Worm (Caenorhabditis elegans) whole organism, late embryonic: ENCODE measurements around the gene dop-5.
A peak's percentile ranks its signal among the peaks of the same experiment; 100 is the strongest.

Experiments
- C08G9.2 ChIP-seq: sonication (generic microtip); optimal IDR thresholded peaks from 2 replicates; lab custom pipeline; 2016; ENCODE audit warnings: mild to moderate bottlenecking, missing genetic modification characterization, moderate library complexity, missing compliant biosample characterization
- F13H6.1 ChIP-seq: sonication (generic microtip); optimal IDR thresholded peaks from 2 replicates; lab custom pipeline; 2016; ENCODE audit warnings: missing genetic modification characterization, missing compliant biosample characterization
- K02D7.2 ChIP-seq: sonication (generic microtip); optimal IDR thresholded peaks from 2 replicates; lab custom pipeline; 2017; ENCODE audit warnings: mild to moderate bottlenecking, missing genetic modification characterization, missing compliant biosample characterization
- K09A11.1 ChIP-seq: sonication (generic microtip); optimal IDR thresholded peaks from 2 replicates; lab custom pipeline; 2017; ENCODE audit warnings: antibody characterized with exemption, mild to moderate bottlenecking, missing genetic modification characterization, missing compliant biosample characterization; ENCODE audit not compliant: insufficient read depth
- T23F11.4 ChIP-seq: fragments of 200-800 bp; sonication (Bioruptor generic); optimal IDR thresholded peaks from 2 replicates; lab custom pipeline; 2018; ENCODE audit warnings: mild to moderate bottlenecking, missing genetic modification characterization, missing compliant biosample characterization
- Y22D7AL.16 ChIP-seq: sonication (generic microtip); optimal IDR thresholded peaks from 2 replicates; lab custom pipeline; 2016; ENCODE audit warnings: missing genetic modification characterization, missing compliant biosample characterization
- ceh-14 ChIP-seq: sonication (generic microtip); optimal IDR thresholded peaks from 2 replicates; lab custom pipeline; 2016; ENCODE audit warnings: missing genotype, missing genetic modification characterization, missing compliant biosample characterization
- ceh-19 ChIP-seq: fragments of 200-800 bp; sonication (Bioruptor generic); optimal IDR thresholded peaks from 2 replicates; lab custom pipeline; 2018; ENCODE audit warnings: mild to moderate bottlenecking, missing genetic modification characterization, missing compliant biosample characterization
- ceh-22 ChIP-seq: sonication (generic microtip); optimal IDR thresholded peaks from 2 replicates; lab custom pipeline; 2017; ENCODE audit warnings: missing biosample characterization, missing genetic modification characterization
- ceh-24 ChIP-seq: sonication (generic microtip); optimal IDR thresholded peaks from 2 replicates; lab custom pipeline; 2016; ENCODE audit warnings: mild to moderate bottlenecking, missing genetic modification characterization, missing compliant biosample characterization
- ceh-30 ChIP-seq: fragments of 150-350 bp; optimal IDR thresholded peaks from 2 replicates; lab custom pipeline; 2014; ENCODE audit warnings: missing biosample characterization, missing genetic modification characterization
- ceh-31 ChIP-seq: sonication (generic microtip); optimal IDR thresholded peaks from 2 replicates; lab custom pipeline; 2016; ENCODE audit warnings: missing genetic modification characterization, missing compliant biosample characterization
- ceh-34 ChIP-seq: sonication (generic microtip); optimal IDR thresholded peaks from 2 replicates; lab custom pipeline; 2016; ENCODE audit warnings: mild to moderate bottlenecking, missing genetic modification characterization, missing compliant biosample characterization
- ceh-45 ChIP-seq: fragments of 200-800 bp; sonication (Bioruptor generic); IDR thresholded peaks from 2 replicates; pipeline ENCODE4 v1.3.6; 2022; ENCODE audit warnings: missing genetic modification reagents, missing genetic modification characterization, missing compliant biosample characterization
- ceh-48 ChIP-seq: sonication (generic microtip); optimal IDR thresholded peaks from 2 replicates; lab custom pipeline; 2016; ENCODE audit warnings: missing genetic modification characterization, inconsistent platforms, missing compliant biosample characterization
- che-1 ChIP-seq: sonication (generic microtip); optimal IDR thresholded peaks from 2 replicates; lab custom pipeline; 2016; ENCODE audit warnings: mild to moderate bottlenecking, missing genetic modification characterization, missing compliant biosample characterization
- dmd-4 ChIP-seq: sonication (generic microtip); optimal IDR thresholded peaks from 2 replicates; lab custom pipeline; 2016; ENCODE audit warnings: borderline replicate concordance, missing genetic modification characterization, missing compliant biosample characterization
- dve-1 ChIP-seq: sonication (generic microtip); optimal IDR thresholded peaks from 2 replicates; lab custom pipeline; 2017; ENCODE audit warnings: antibody characterized with exemption, mild to moderate bottlenecking, missing genetic modification characterization, missing compliant biosample characterization
- elt-2 ChIP-seq: sonication (generic microtip); optimal IDR thresholded peaks from 2 replicates; lab custom pipeline; 2016; ENCODE audit warnings: missing genetic modification reagents, missing genetic modification characterization, missing compliant biosample characterization
- elt-4 ChIP-seq: sonication (generic microtip); optimal IDR thresholded peaks from 2 replicates; lab custom pipeline; 2016; ENCODE audit warnings: missing genetic modification characterization, missing compliant biosample characterization
- ets-4 ChIP-seq: sonication (generic microtip); optimal IDR thresholded peaks from 2 replicates; lab custom pipeline; 2016; ENCODE audit warnings: missing genetic modification characterization, missing compliant biosample characterization
- eyg-1 ChIP-seq: sonication (generic microtip); optimal IDR thresholded peaks from 2 replicates; lab custom pipeline; 2016; ENCODE audit warnings: missing genotype, missing genetic modification characterization, missing compliant biosample characterization
- fax-1 ChIP-seq: sonication (generic microtip); optimal IDR thresholded peaks from 2 replicates; lab custom pipeline; 2016; ENCODE audit warnings: missing genotype, missing genetic modification characterization, missing compliant biosample characterization
- fkh-10 ChIP-seq: fragments of 150-350 bp; optimal IDR thresholded peaks from 2 replicates; lab custom pipeline; 2014; ENCODE audit warnings: missing biosample characterization, missing genetic modification reagents, missing genetic modification characterization
- fkh-6 ChIP-seq: sonication (generic microtip); optimal IDR thresholded peaks from 2 replicates; lab custom pipeline; 2016; ENCODE audit warnings: missing genetic modification characterization, missing compliant biosample characterization
- gmeb-2 ChIP-seq: sonication (generic microtip); optimal IDR thresholded peaks from 2 replicates; lab custom pipeline; 2016; ENCODE audit warnings: missing genetic modification characterization, inconsistent platforms, missing compliant biosample characterization
- hlh-15 ChIP-seq: sonication (generic microtip); optimal IDR thresholded peaks from 2 replicates; lab custom pipeline; 2016; ENCODE audit warnings: missing genetic modification characterization, missing compliant biosample characterization
- hlh-30 ChIP-seq: sonication (generic microtip); optimal IDR thresholded peaks from 2 replicates; lab custom pipeline; 2017; ENCODE audit warnings: antibody characterized with exemption, missing genetic modification characterization, missing compliant biosample characterization; ENCODE audit not compliant: insufficient read depth
- hlh-6 ChIP-seq: sonication (generic microtip); optimal IDR thresholded peaks from 2 replicates; lab custom pipeline; 2016; ENCODE audit warnings: missing genotype, missing genetic modification characterization, missing compliant biosample characterization
- lim-6 ChIP-seq: sonication (generic microtip); optimal IDR thresholded peaks from 2 replicates; lab custom pipeline; 2016; ENCODE audit warnings: missing genetic modification characterization, missing compliant biosample characterization
- madf-2 ChIP-seq: sonication (generic microtip); optimal IDR thresholded peaks from 2 replicates; lab custom pipeline; 2017; ENCODE audit warnings: missing genetic modification characterization, missing compliant biosample characterization
- mec-3 ChIP-seq: sonication (generic microtip); optimal IDR thresholded peaks from 2 replicates; lab custom pipeline; 2016; ENCODE audit warnings: borderline replicate concordance, missing genetic modification characterization, missing compliant biosample characterization
- nfya-1 ChIP-seq: sonication (generic microtip); optimal IDR thresholded peaks from 2 replicates; lab custom pipeline; 2017; ENCODE audit warnings: missing genetic modification characterization, mild to moderate bottlenecking, missing compliant biosample characterization, antibody characterized with exemption, moderate library complexity
- nhr-11 ChIP-seq: fragments of 150-350 bp; optimal IDR thresholded peaks from 2 replicates; lab custom pipeline; 2014; ENCODE audit warnings: missing biosample characterization, missing genetic modification characterization
- nhr-232 ChIP-seq: sonication (generic microtip); optimal IDR thresholded peaks from 2 replicates; lab custom pipeline; 2016; ENCODE audit warnings: missing genetic modification characterization, missing compliant biosample characterization
- npax-4 ChIP-seq: sonication (generic microtip); optimal IDR thresholded peaks from 2 replicates; lab custom pipeline; 2016; ENCODE audit warnings: missing genetic modification characterization, missing compliant biosample characterization
- odd-2 ChIP-seq: sonication (generic microtip); optimal IDR thresholded peaks from 2 replicates; lab custom pipeline; 2017; ENCODE audit warnings: antibody characterized with exemption, mild to moderate bottlenecking, missing genetic modification characterization, missing compliant biosample characterization
- pag-3 ChIP-seq: sonication (generic microtip); optimal IDR thresholded peaks from 2 replicates; lab custom pipeline; 2016; ENCODE audit warnings: missing compliant biosample characterization, missing genetic modification characterization, borderline replicate concordance
- pat-9 ChIP-seq: fragments of 200-800 bp; sonication (Bioruptor generic); optimal IDR thresholded peaks from 2 replicates; lab custom pipeline; 2018; ENCODE audit warnings: mild to moderate bottlenecking, missing genetic modification characterization, moderate library complexity, missing compliant biosample characterization
- pha-2 ChIP-seq: sonication (generic microtip); optimal IDR thresholded peaks from 2 replicates; lab custom pipeline; 2017; ENCODE audit warnings: mild to moderate bottlenecking, missing genetic modification characterization, missing compliant biosample characterization
- pha-4 ChIP-seq: fragments of 150-350 bp; optimal IDR thresholded peaks from 2 replicates; lab custom pipeline; 2018; ENCODE audit warnings: missing biosample characterization, missing genetic modification reagents, missing genetic modification characterization
- pros-1 ChIP-seq: fragments of 150-350 bp; optimal IDR thresholded peaks from 2 replicates; lab custom pipeline; 2014; ENCODE audit warnings: missing biosample characterization, missing genetic modification reagents, missing genetic modification characterization
- rnt-1 ChIP-seq: sonication (generic microtip); optimal IDR thresholded peaks from 2 replicates; lab custom pipeline; 2016; ENCODE audit warnings: missing genetic modification characterization, missing compliant biosample characterization
- sdc-2 ChIP-seq: sonication (generic microtip); optimal IDR thresholded peaks from 2 replicates; lab custom pipeline; 2016; ENCODE audit warnings: missing genotype, missing genetic modification characterization, missing compliant biosample characterization
- sox-4 ChIP-seq: sonication (generic microtip); optimal IDR thresholded peaks from 2 replicates; lab custom pipeline; 2017; ENCODE audit warnings: mild to moderate bottlenecking, missing genetic modification characterization, inconsistent platforms, missing compliant biosample characterization
- syd-9 ChIP-seq: sonication (generic microtip); optimal IDR thresholded peaks from 2 replicates; lab custom pipeline; 2016; ENCODE audit warnings: mild to moderate bottlenecking, missing genetic modification characterization, moderate library complexity, missing compliant biosample characterization
- tbx-2 ChIP-seq: sonication (generic microtip); optimal IDR thresholded peaks from 2 replicates; lab custom pipeline; 2016; ENCODE audit warnings: missing genetic modification characterization, missing compliant biosample characterization
- unc-3 ChIP-seq, 2 experiments: fragments of 200-800 bp in 1 of 2; sonication (Bioruptor generic) in 1 of 2; sonication (generic microtip) in 1 of 2; conservative IDR thresholded peaks in 1 of 2; optimal IDR thresholded peaks in 1 of 2; 2 replicates each; pipeline versions ENCODE4 v1.3.6 to Lab custom; 2016 to 2022; ENCODE audit warnings: missing compliant biosample characterization in 2 of 2, missing genetic modification characterization in 2 of 2, missing genetic modification reagents in 1 of 2
- unc-86 ChIP-seq: sonication (generic microtip); optimal IDR thresholded peaks from 2 replicates; lab custom pipeline; 2016; ENCODE audit warnings: missing genetic modification characterization, missing compliant biosample characterization
- ztf-16 ChIP-seq: sonication (generic microtip); optimal IDR thresholded peaks from 2 replicates; lab custom pipeline; 2017; ENCODE audit warnings: missing genetic modification characterization, missing compliant biosample characterization

The dop-5 gene

ce11 chrV:11314025-11314880 lies 51.8 kb downstream of the dop-5 start:
- TF ChIP-seq fkh-10 (GFP tag; lab: Kevin White, UChicago), result peak; percentile 85
- TF ChIP-seq ceh-31 (tag; lab: Kevin White, UChicago), result peak; percentile 96
- peak; percentile 100 for TF ChIP-seq K02D7.2
- peak; percentile 96 for TF ChIP-seq fkh-6 (tag; lab: Kevin White, UChicago)
- TF ChIP-seq madf-2, result peak; percentile 97
- peak; percentile 99 for TF ChIP-seq unc-3 (GFP tag; conservative IDR thresholded peaks at IDR 0.05; lab: Robert Waterston, UW)
- TF ChIP-seq unc-3 (tag; optimal IDR thresholded peaks at IDR 0.05; lab: Kevin White, UChicago), result peak; percentile 95
- peak; percentile 99 for TF ChIP-seq C08G9.2 (tag; lab: Kevin White, UChicago)
- peak; percentile 100 for TF ChIP-seq pat-9
- TF ChIP-seq dmd-4, result peak; percentile 98
- peak; percentile 91 for TF ChIP-seq nfya-1 (tag; lab: Kevin White, UChicago)
- peak; percentile 97 for TF ChIP-seq npax-4 (tag; lab: Kevin White, UChicago)
- TF ChIP-seq gmeb-2 (tag; lab: Kevin White, UChicago), result peak; percentile 99
- peak; percentile 99 for TF ChIP-seq ceh-45 (GFP tag; lab: Robert Waterston, UW)
- TF ChIP-seq pag-3, result peak; percentile 92
- TF ChIP-seq ceh-14 (tag; lab: Kevin White, UChicago), result peak; percentile 99
- peak; percentile 99 for TF ChIP-seq sox-4
- TF ChIP-seq ceh-19 (GFP tag; lab: Kevin White, UChicago), result peak; percentile 99
- TF ChIP-seq pha-4 (tag; lab: Kevin White, UChicago), result no peak
- TF ChIP-seq ceh-24 (tag; lab: Kevin White, UChicago), result peak; percentile 97
- peak; percentile 98 for TF ChIP-seq rnt-1
- peak; percentile 90 for TF ChIP-seq pros-1 (tag; lab: Kevin White, UChicago)
- peak; percentile 96 for TF ChIP-seq fax-1 (tag; lab: Kevin White, UChicago)
- peak; percentile 97 for TF ChIP-seq syd-9
- peak; percentile 94 for TF ChIP-seq ets-4
- TF ChIP-seq ceh-48 (tag; lab: Kevin White, UChicago), result peak; percentile 98
- TF ChIP-seq nhr-11 (tag; lab: Kevin White, UChicago), result no peak
- peak; percentile 98 for TF ChIP-seq K09A11.1
- TF ChIP-seq ceh-22 (tag; lab: Kevin White, UChicago), result peak; percentile 97
- peak; percentile 97 for TF ChIP-seq ztf-16
- TF ChIP-seq tbx-2 (tag; lab: Kevin White, UChicago), result peak; percentile 99
- peak; percentile 99 for TF ChIP-seq ceh-34 (tag; lab: Kevin White, UChicago)
- TF ChIP-seq elt-4 (tag; lab: Kevin White, UChicago), result peak; percentile 97
- TF ChIP-seq odd-2 (tag; lab: Kevin White, UChicago), result peak; percentile 91
- peak; percentile 100 for TF ChIP-seq T23F11.4
- TF ChIP-seq pha-2, result peak; percentile 96
- TF ChIP-seq sdc-2 (tag; lab: Kevin White, UChicago), result peak; percentile 95
- peak; percentile 99 for TF ChIP-seq F13H6.1 (tag; lab: Kevin White, UChicago)
- peak; percentile 99 for TF ChIP-seq Y22D7AL.16 (tag; lab: Kevin White, UChicago)
- peak; percentile 98 for TF ChIP-seq eyg-1 (tag; lab: Kevin White, UChicago)
- TF ChIP-seq dve-1 (tag; lab: Kevin White, UChicago), result peak; percentile 99
- TF ChIP-seq lim-6, result peak; percentile 99
- peak; percentile 99 for TF ChIP-seq nhr-232 (tag; lab: Kevin White, UChicago)
- TF ChIP-seq ceh-30, result peak; percentile 96
- TF ChIP-seq hlh-30 (tag; lab: Kevin White, UChicago), result peak; percentile 98
- peak; percentile 98 for TF ChIP-seq hlh-15 (tag; lab: Kevin White, UChicago)
- TF ChIP-seq mec-3 (tag; lab: Kevin White, UChicago), result peak; percentile 88
- peak; percentile 100 for TF ChIP-seq hlh-6 (tag; lab: Kevin White, UChicago)
- peak; percentile 98 for TF ChIP-seq unc-86 (tag; lab: Kevin White, UChicago)
- TF ChIP-seq che-1 (tag; lab: Kevin White, UChicago), result peak; percentile 98
- peak; percentile 100 for TF ChIP-seq elt-2
